Worm (Caenorhabditis elegans) whole organism, young adult: Measurements from ENCODE around the gene mrpl-49.
A peak's percentile ranks its signal among the peaks of the same experiment; 100 is the strongest.

ENCODE experiments used
- B0261.1 ChIP-seq: sonication (generic microtip); optimal IDR thresholded peaks from 2 replicates; lab custom pipeline; 2016; ENCODE audit warnings: mild to moderate bottlenecking, missing genetic modification characterization, moderate library complexity, missing compliant biosample characterization
- B0336.3 ChIP-seq: fragments of 200-800 bp; sonication (Bioruptor generic); IDR thresholded peaks from 2 replicates; pipeline ENCODE4 v1.3.6; 2022; ENCODE audit warnings: missing genetic modification characterization, missing compliant biosample characterization
- C06A6.2 ChIP-seq: fragments of 200-800 bp; sonication (Bioruptor generic); conservative IDR thresholded peaks from 2 replicates; pipeline ENCODE4 v1.3.6; 2022; ENCODE audit warnings: missing genetic modification characterization, missing compliant biosample characterization
- D2030.7 ChIP-seq: fragments of 200-800 bp; sonication (Bioruptor generic); IDR thresholded peaks from 2 replicates; pipeline ENCODE4 v1.3.6; 2022; ENCODE audit warnings: missing genetic modification reagents, missing genetic modification characterization, missing compliant biosample characterization
- F23B12.7 ChIP-seq: sonication (generic microtip); optimal IDR thresholded peaks from 2 replicates; lab custom pipeline; 2017; ENCODE audit warnings: missing genetic modification characterization, mild to moderate bottlenecking, missing compliant biosample characterization, antibody characterized with exemption, moderate library complexity; ENCODE audit not compliant: insufficient read depth
- F33H1.4 ChIP-seq: fragments of 200-800 bp; sonication (Bioruptor generic); IDR thresholded peaks from 2 replicates; pipeline ENCODE4 v1.3.6; 2022; ENCODE audit warnings: missing genetic modification reagents, missing genetic modification characterization, missing compliant biosample characterization
- F49E8.2 ChIP-seq: sonication (generic microtip); optimal IDR thresholded peaks from 3 replicates; lab custom pipeline; 2017; ENCODE audit warnings: missing genetic modification characterization, mild to moderate bottlenecking, missing compliant biosample characterization, antibody characterized with exemption, moderate library complexity; ENCODE audit not compliant: insufficient read depth
- F57A8.1 ChIP-seq: fragments of 200-800 bp; sonication (Bioruptor generic); optimal IDR thresholded peaks from 2 replicates; lab custom pipeline; 2018; ENCODE audit warnings: mild to moderate bottlenecking, missing genetic modification characterization, moderate library complexity, missing compliant biosample characterization
- T07F8.4 ChIP-seq: sonication (generic microtip); optimal IDR thresholded peaks from 2 replicates; lab custom pipeline; 2016; ENCODE audit warnings: mild to moderate bottlenecking, missing genetic modification characterization, moderate library complexity, missing compliant biosample characterization
- Y53G8AR.9 ChIP-seq: fragments of 200-800 bp; sonication (Bioruptor generic); conservative IDR thresholded peaks from 2 replicates; pipeline ENCODE4 v1.3.6; 2022; ENCODE audit warnings: missing genetic modification reagents, missing genetic modification characterization, missing compliant biosample characterization
- ZK185.1 ChIP-seq: sonication (generic microtip); optimal IDR thresholded peaks from 2 replicates; lab custom pipeline; 2016; ENCODE audit warnings: mild to moderate bottlenecking, missing genetic modification characterization, missing compliant biosample characterization; ENCODE audit not compliant: poor library complexity, severe bottlenecking
- aptf-2 ChIP-seq: fragments of 200-800 bp; sonication (Bioruptor generic); conservative IDR thresholded peaks from 2 replicates; pipeline ENCODE4 v1.3.6; 2022; ENCODE audit warnings: missing genetic modification reagents, missing genetic modification characterization, missing compliant biosample characterization
- athp-1 ChIP-seq: sonication (generic microtip); optimal IDR thresholded peaks from 2 replicates; lab custom pipeline; 2017; ENCODE audit warnings: mild to moderate bottlenecking, missing genetic modification characterization, missing compliant biosample characterization
- attf-3 ChIP-seq: fragments of 200-800 bp; sonication (Bioruptor generic); conservative IDR thresholded peaks from 2 replicates; pipeline ENCODE4 v1.3.6; 2022; ENCODE audit warnings: missing genetic modification reagents, missing genetic modification characterization, missing compliant biosample characterization
- attf-5 ChIP-seq: fragments of 200-800 bp; sonication (Bioruptor generic); optimal IDR thresholded peaks from 2 replicates; lab custom pipeline; 2018; ENCODE audit warnings: mild to moderate bottlenecking, missing genetic modification characterization, missing compliant biosample characterization
- cebp-1 ChIP-seq, 2 experiments: fragments of 200-800 bp in 1 of 2; sonication (Bioruptor generic) in 1 of 2; sonication (generic microtip) in 1 of 2; IDR thresholded peaks in 1 of 2; optimal IDR thresholded peaks in 1 of 2; 2 replicates each; pipeline versions ENCODE4 v1.3.6 to Lab custom; 2017 to 2022; ENCODE audit warnings: missing compliant biosample characterization in 2 of 2, missing genetic modification characterization in 2 of 2, mild to moderate bottlenecking in 1 of 2, missing genetic modification reagents in 1 of 2, moderate library complexity in 1 of 2
- ceh-91 ChIP-seq: fragments of 200-800 bp; sonication (Bioruptor generic); IDR thresholded peaks from 2 replicates; pipeline ENCODE4 v1.3.6; 2022; ENCODE audit warnings: missing genetic modification reagents, missing genetic modification characterization, missing compliant biosample characterization
- dox-1 ChIP-seq: fragments of 200-800 bp; sonication (Bioruptor generic); IDR thresholded peaks from 2 replicates; pipeline ENCODE4 v1.3.6; 2022; ENCODE audit warnings: missing genetic modification reagents, missing genetic modification characterization, missing compliant biosample characterization
- egrh-3 ChIP-seq: fragments of 200-800 bp; sonication (Bioruptor generic); IDR thresholded peaks from 2 replicates; pipeline ENCODE4 v1.3.6; 2022; ENCODE audit warnings: missing genetic modification reagents, missing genetic modification characterization, missing compliant biosample characterization
- ekl-4 ChIP-seq: fragments of 200-800 bp; sonication (Bioruptor generic); IDR thresholded peaks from 2 replicates; pipeline ENCODE4 v1.3.6; 2022; ENCODE audit warnings: missing genetic modification reagents, missing genetic modification characterization, missing compliant biosample characterization
- ets-4 ChIP-seq: fragments of 200-800 bp; sonication (Bioruptor generic); optimal IDR thresholded peaks from 2 replicates; lab custom pipeline; 2018; ENCODE audit warnings: mild to moderate bottlenecking, missing genetic modification characterization, missing compliant biosample characterization
- fkh-3 ChIP-seq: sonication (generic microtip); optimal IDR thresholded peaks from 2 replicates; lab custom pipeline; 2016; ENCODE audit warnings: mild to moderate bottlenecking, missing genetic modification characterization, missing compliant biosample characterization
- him-1 ChIP-seq: sonication (generic microtip); optimal IDR thresholded peaks from 2 replicates; lab custom pipeline; 2016; ENCODE audit warnings: missing genotype, missing genetic modification reagents, missing genetic modification characterization, missing compliant biosample characterization
- hlh-26 ChIP-seq: fragments of 200-800 bp; sonication (Bioruptor generic); conservative IDR thresholded peaks from 2 replicates; pipeline ENCODE4 v1.3.6; 2022; ENCODE audit warnings: missing genetic modification reagents, missing genetic modification characterization, missing compliant biosample characterization
- lin-35 ChIP-seq, 3 experiments: fragments of 150-350 bp in 2 of 3; sonication (generic microtip) in 1 of 3; optimal IDR thresholded peaks; 2 replicates each; lab custom pipeline; 2014 to 2018; ENCODE audit warnings: missing biosample characterization in 3 of 3, missing genetic modification characterization in 3 of 3, missing genetic modification reagents in 3 of 3
- lsl-1 ChIP-seq: fragments of 200-800 bp; sonication (Bioruptor generic); optimal IDR thresholded peaks from 2 replicates; lab custom pipeline; 2018; ENCODE audit warnings: mild to moderate bottlenecking, missing genetic modification characterization, moderate library complexity, missing compliant biosample characterization
- madf-6 ChIP-seq: fragments of 200-800 bp; sonication (Bioruptor generic); IDR thresholded peaks from 2 replicates; pipeline ENCODE4 v1.3.6; 2022; ENCODE audit warnings: missing genetic modification reagents, missing genetic modification characterization, missing compliant biosample characterization
- madf-8 ChIP-seq: fragments of 200-800 bp; sonication (Bioruptor generic); conservative IDR thresholded peaks from 2 replicates; pipeline ENCODE4 v1.3.6; 2022; ENCODE audit warnings: missing genetic modification reagents, missing genetic modification characterization, missing compliant biosample characterization
- mcd-1 ChIP-seq: fragments of 200-800 bp; sonication (Bioruptor generic); IDR thresholded peaks from 2 replicates; pipeline ENCODE4 v1.3.6; 2022; ENCODE audit warnings: missing genetic modification reagents, missing genetic modification characterization, missing compliant biosample characterization
- nhr-120 ChIP-seq: fragments of 200-800 bp; sonication (Bioruptor generic); IDR thresholded peaks from 2 replicates; pipeline ENCODE4 v1.3.6; 2022; ENCODE audit warnings: missing genetic modification characterization, missing compliant biosample characterization
- nhr-80 ChIP-seq: sonication (generic microtip); optimal IDR thresholded peaks from 2 replicates; lab custom pipeline; 2016; ENCODE audit warnings: missing genetic modification characterization, missing compliant biosample characterization
- rcor-1 ChIP-seq: fragments of 200-800 bp; sonication (Bioruptor generic); IDR thresholded peaks from 2 replicates; pipeline ENCODE4 v1.3.6; 2022; ENCODE audit warnings: missing genetic modification reagents, missing genetic modification characterization, missing compliant biosample characterization
- rpc-1 ChIP-seq, 2 experiments: fragments of 150-350 bp in 1 of 2; sonication (generic microtip) in 1 of 2; optimal IDR thresholded peaks; 2 replicates each; lab custom pipeline; 2014 to 2018; ENCODE audit warnings: missing biosample characterization in 1 of 2, missing genetic modification characterization in 1 of 2, missing genetic modification reagents in 1 of 2, missing genotype in 1 of 2
- sea-2 ChIP-seq: fragments of 200-800 bp; sonication (Bioruptor generic); IDR thresholded peaks from 2 replicates; pipeline ENCODE4 v1.3.6; 2022; ENCODE audit warnings: missing genetic modification characterization, missing compliant biosample characterization
- snpc-1.1 ChIP-seq: sonication (generic microtip); optimal IDR thresholded peaks from 2 replicates; lab custom pipeline; 2017; ENCODE audit warnings: missing genetic modification characterization, mild to moderate bottlenecking, missing compliant biosample characterization, antibody characterized with exemption, moderate library complexity, missing genotype, missing genetic modification reagents; ENCODE audit not compliant: insufficient read depth
- snpc-1.3 ChIP-seq: sonication (generic microtip); optimal IDR thresholded peaks from 2 replicates; lab custom pipeline; 2017; ENCODE audit warnings: missing genetic modification characterization, mild to moderate bottlenecking, missing compliant biosample characterization, antibody characterized with exemption, moderate library complexity, missing genotype, missing genetic modification reagents; ENCODE audit not compliant: insufficient read depth
- snpc-3.4 ChIP-seq: sonication (generic microtip); optimal IDR thresholded peaks from 2 replicates; lab custom pipeline; 2017; ENCODE audit warnings: missing genetic modification characterization, mild to moderate bottlenecking, missing compliant biosample characterization, antibody characterized with exemption, moderate library complexity, missing genotype, missing genetic modification reagents
- snpc-4 ChIP-seq, 5 experiments: fragments of 150-350 bp in 1 of 5; sonication (generic microtip) in 4 of 5; optimal IDR thresholded peaks; 2 replicates each; lab custom pipeline; 2014 to 2018; ENCODE audit warnings: missing genetic modification characterization in 5 of 5, missing biosample characterization in 3 of 5, antibody characterized with exemption in 2 of 5, mild to moderate bottlenecking in 2 of 5, missing compliant biosample characterization in 2 of 5, missing genotype in 2 of 5, moderate library complexity in 2 of 5, missing genetic modification reagents in 1 of 5
- tlf-1 ChIP-seq: fragments of 200-800 bp; sonication (Bioruptor generic); optimal IDR thresholded peaks from 2 replicates; lab custom pipeline; 2018; ENCODE audit warnings: mild to moderate bottlenecking, missing genetic modification characterization, missing compliant biosample characterization
- xnd-1 ChIP-seq: sonication (generic microtip); optimal IDR thresholded peaks from 2 replicates; lab custom pipeline; 2016; ENCODE audit warnings: missing genotype, missing genetic modification reagents, missing genetic modification characterization, missing compliant biosample characterization
- ztf-18 ChIP-seq: sonication (generic microtip); optimal IDR thresholded peaks from 2 replicates; lab custom pipeline; 2016; ENCODE audit warnings: missing genotype, mild to moderate bottlenecking, missing genetic modification characterization, missing compliant biosample characterization

mrpl-49 gene

ce11 chrV:12695968-12696367 is 32.5 kb upstream of the mrpl-49 start, which contains the start of gene K10C8.4:
Gene K10C8.4, plus strand, starts transcription at chrV:12696268.
- TF ChIP-seq B0261.1 (tag; lab: Kevin White, UChicago): no peak
- TF ChIP-seq attf-3 (GFP tag; lab: Robert Waterston, UW): no peak
- TF ChIP-seq tlf-1 (GFP tag; lab: Kevin White, UChicago): no peak
- no peak for TF ChIP-seq Y53G8AR.9 (GFP tag; lab: Robert Waterston, UW)
- TF ChIP-seq aptf-2 (GFP tag; lab: Robert Waterston, UW): no peak
- no peak for TF ChIP-seq athp-1 (tag; lab: Kevin White, UChicago)
- no peak for TF ChIP-seq hlh-26 (GFP tag; lab: Robert Waterston, UW)
- TF ChIP-seq ekl-4: no peak
- no peak for TF ChIP-seq T07F8.4 (tag; lab: Kevin White, UChicago)
- no peak for TF ChIP-seq F57A8.1 (GFP tag; lab: Kevin White, UChicago)
- TF ChIP-seq him-1 (tag; lab: Kevin White, UChicago): no peak
- TF ChIP-seq ztf-18 (tag; lab: Kevin White, UChicago): no peak

- TF ChIP-seq ZK185.1 (tag; lab: Kevin White, UChicago) (no peak), athp-1 (tag; lab: Kevin White, UChicago) (no peak), F33H1.4 (GFP tag; lab: Robert Waterston, UW) (peak; percentile 91), snpc-3.4 (tag; lab: Kevin White, UChicago) (peak; percentile 0), ekl-4 (no peak), D2030.7 (GFP tag; lab: Robert Waterston, UW) (peak; percentile 70), madf-8 (peak; percentile 63), lsl-1 (peak; percentile 93), ceh-91 (peak; percentile 35; the same call in 1 of the 2 replicates), snpc-4 (GFP tag; optimal IDR thresholded peaks at IDR 0.05; lab: Kevin White, UChicago) (no peak), snpc-4 (tag; optimal IDR thresholded peaks at IDR 0.05; lab: Kevin White, UChicago) (no peak), dox-1 (GFP tag; lab: Robert Waterston, UW) (peak; percentile 40; the same call in 1 of the 2 replicates), snpc-1.3 (peak; percentile 18), attf-5 (GFP tag; lab: Kevin White, UChicago) (no peak), xnd-1 (tag; lab: Kevin White, UChicago) (peak; percentile 75), madf-6 (peak; percentile 87)
These were observed 31.6 kb upstream of the mrpl-49 start for ce11 chrV:12696790-12697189.

ce11 chrV:12697364-12697901 is 31.0 kb upstream of the mrpl-49 start, which contains the start of gene istr-1:
Gene istr-1, plus strand, starts transcription at chrV:12697858.
- TF ChIP-seq rcor-1 (GFP tag; lab: Robert Waterston, UW): no peak
- TF ChIP-seq attf-5 (GFP tag; lab: Kevin White, UChicago): peak; percentile 44
- TF ChIP-seq nhr-80 (tag; lab: Kevin White, UChicago): peak; percentile 23
- TF ChIP-seq him-1 (tag; lab: Kevin White, UChicago): no peak
- TF ChIP-seq cebp-1 (GFP tag; IDR thresholded peaks at IDR 0.05; lab: Robert Waterston, UW): peak; percentile 92
- peak; percentile 98 for TF ChIP-seq cebp-1 (tag; optimal IDR thresholded peaks at IDR 0.05; lab: Kevin White, UChicago)
- TF ChIP-seq mcd-1: 0 out of 2 replicates have a peak, but pooled peaks have one; percentile 29
- no peak for TF ChIP-seq fkh-3
- TF ChIP-seq F23B12.7: no peak

ce11 chrV:12701613-12702012 is 26.8 kb upstream of the mrpl-49 start:
- TF ChIP-seq egrh-3 (GFP tag; lab: Robert Waterston, UW) (no peak), snpc-1.1 (tag; lab: Kevin White, UChicago) (no peak), C06A6.2 (no peak), F49E8.2 (tag; lab: Kevin White, UChicago) (no peak), Y53G8AR.9 (GFP tag; lab: Robert Waterston, UW) (no peak), nhr-120 (no peak), B0336.3 (GFP tag; lab: Robert Waterston, UW) (no peak), ZK185.1 (tag; lab: Kevin White, UChicago) (no peak), sea-2 (GFP tag; lab: Robert Waterston, UW) (no peak), rpc-1 (optimal IDR thresholded peaks at IDR 0.05; lab: Kevin White, UChicago) (no peak), rpc-1 (tag; optimal IDR thresholded peaks at IDR 0.05; lab: Kevin White, UChicago) (no peak), athp-1 (tag; lab: Kevin White, UChicago) (no peak), ets-4 (no peak), lin-35 (GFP tag; optimal IDR thresholded peaks at IDR 0.05; lab: Kevin White, UChicago) (no peak)
